Worm (Caenorhabditis elegans): ENCODE measurements around the gene snt-3.

ce11 chrV:1416154-1416553 is 45.3 kb upstream of the snt-3 start:
- TF ChIP-seq ama-1 (optimal IDR thresholded peaks at IDR 0.05): no peak
- no peak for TF ChIP-seq tbx-11 (GFP tag; IDR thresholded peaks at IDR 0.05)
- no peak for TF ChIP-seq scrt-1 (GFP tag; IDR thresholded peaks at IDR 0.05)
- no peak for TF ChIP-seq ets-7 (tag; optimal IDR thresholded peaks at IDR 0.05)
- TF ChIP-seq F13C5.2 (tag; optimal IDR thresholded peaks at IDR 0.05): no peak
- no peak for TF ChIP-seq tbx-37 (GFP tag; conservative IDR thresholded peaks at IDR 0.05)
- TF ChIP-seq flt-1 (GFP tag; IDR thresholded peaks at IDR 0.05): no peak
- no peak for TF ChIP-seq tra-4 (tag; optimal IDR thresholded peaks at IDR 0.05)
